Worm (Caenorhabditis elegans) whole organism, early embryonic: ENCODE data around the gene C10A4.4.
"Not testable (repeated sequence)": the region's sequence is repeated elsewhere in the genome, so short reads cannot be mapped to it uniquely, and the experiment has no call there.

Experiments used
- B0310.2 ChIP-seq: sonication (generic microtip); optimal IDR thresholded peaks from 2 replicates; lab custom pipeline; 2016; ENCODE audit warnings: mild to moderate bottlenecking, missing genetic modification characterization, missing compliant biosample characterization
- F13C5.2 ChIP-seq: sonication (generic microtip); optimal IDR thresholded peaks from 2 replicates; lab custom pipeline; 2017; ENCODE audit warnings: mild to moderate bottlenecking, missing genetic modification characterization, inconsistent platforms, missing compliant biosample characterization
- aly-1 ChIP-seq: sonication (generic microtip); optimal IDR thresholded peaks from 2 replicates; lab custom pipeline; 2016; ENCODE audit warnings: missing genetic modification characterization, missing compliant biosample characterization
- ama-1 ChIP-seq: fragments of 150-350 bp; optimal IDR thresholded peaks from 2 replicates; lab custom pipeline; 2014
- ceh-13 ChIP-seq: fragments of 200-800 bp; sonication (Bioruptor generic); optimal IDR thresholded peaks from 2 replicates; lab custom pipeline; 2018; ENCODE audit warnings: mild to moderate bottlenecking, missing genetic modification characterization, missing compliant biosample characterization
- ceh-36 ChIP-seq: sonication (generic microtip); optimal IDR thresholded peaks from 2 replicates; lab custom pipeline; 2016; ENCODE audit warnings: missing genetic modification characterization, inconsistent platforms, missing compliant biosample characterization
- ets-7 ChIP-seq: sonication (generic microtip); optimal IDR thresholded peaks from 2 replicates; lab custom pipeline; 2016; ENCODE audit warnings: missing genotype, missing genetic modification characterization, missing compliant biosample characterization
- flt-1 ChIP-seq: fragments of 200-800 bp; sonication (Bioruptor generic); IDR thresholded peaks from 2 replicates; pipeline ENCODE4 v1.3.6; 2022; ENCODE audit warnings: missing genetic modification characterization, missing compliant biosample characterization
- hmbx-1 ChIP-seq: sonication (generic microtip); optimal IDR thresholded peaks from 2 replicates; lab custom pipeline; 2016; ENCODE audit warnings: mild to moderate bottlenecking, missing genetic modification characterization, missing compliant biosample characterization
- hmg-4 ChIP-seq: fragments of 200-800 bp; sonication (Bioruptor generic); optimal IDR thresholded peaks from 2 replicates; lab custom pipeline; 2018; ENCODE audit warnings: mild to moderate bottlenecking, missing genetic modification characterization, missing compliant biosample characterization
- hnd-1 ChIP-seq: sonication (generic microtip); optimal IDR thresholded peaks from 2 replicates; lab custom pipeline; 2016; ENCODE audit warnings: missing genetic modification characterization, missing compliant biosample characterization
- pes-1 ChIP-seq: fragments of 200-800 bp; sonication (Bioruptor generic); IDR thresholded peaks from 2 replicates; pipeline ENCODE4 v1.3.6; 2022; ENCODE audit warnings: missing genetic modification reagents, missing genetic modification characterization, missing compliant biosample characterization
- scrt-1 ChIP-seq: fragments of 200-800 bp; sonication (Bioruptor generic); IDR thresholded peaks from 2 replicates; pipeline ENCODE4 v1.3.6; 2022; ENCODE audit warnings: missing genetic modification characterization, missing compliant biosample characterization
- sea-1 ChIP-seq: fragments of 200-800 bp; sonication (Bioruptor generic); conservative IDR thresholded peaks from 2 replicates; pipeline ENCODE4 v1.3.6; 2022; ENCODE audit warnings: missing genetic modification characterization, missing compliant biosample characterization
- tbx-11 ChIP-seq: fragments of 200-800 bp; sonication (Bioruptor generic); IDR thresholded peaks from 2 replicates; pipeline ENCODE4 v1.3.6; 2022; ENCODE audit warnings: missing genetic modification characterization, missing compliant biosample characterization
- tbx-37 ChIP-seq: fragments of 200-800 bp; sonication (Bioruptor generic); conservative IDR thresholded peaks from 2 replicates; pipeline ENCODE4 v1.3.6; 2022; ENCODE audit warnings: missing genetic modification reagents, missing genetic modification characterization, missing compliant biosample characterization
- tra-4 ChIP-seq: sonication (generic microtip); optimal IDR thresholded peaks from 2 replicates; lab custom pipeline; 2017; ENCODE audit warnings: missing genetic modification characterization, missing compliant biosample characterization

C10A4.4 gene

ce11 chrX:7400788-7401187 is at the start of gene C10A4.4:
Gene C10A4.4 (plus strand): TSS chrX:7401088.
- TF ChIP-seq hnd-1 (tag; lab: Kevin White, UChicago) (no peak), pes-1 (no peak), hmbx-1 (tag; lab: Kevin White, UChicago) (no peak), aly-1 (tag; lab: Kevin White, UChicago) (no peak), ceh-36 (no peak), ceh-13 (GFP tag; lab: Kevin White, UChicago) (no peak), tbx-37 (no peak), tra-4 (no peak), sea-1 (GFP tag; lab: Robert Waterston, UW) (no peak), tbx-11 (GFP tag; lab: Robert Waterston, UW) (no peak), scrt-1 (no peak), flt-1 (GFP tag; lab: Robert Waterston, UW) (no peak), hmg-4 (GFP tag; lab: Kevin White, UChicago) (no peak), ama-1 (lab: Kevin White, UChicago) (no peak)

ce11 chrX:7365267-7365666 is 35.6 kb upstream of the C10A4.4 start, which contains the start of gene C56G3.2:
Gene C56G3.2 (plus strand): TSS chrX:7365567.
- not testable (repeated sequence) for TF ChIP-seq aly-1 (tag; lab: Kevin White, UChicago); hmbx-1 (tag; lab: Kevin White, UChicago); flt-1 (GFP tag; lab: Robert Waterston, UW)

ce11 chrX:7369770-7370169 is 31.1 kb upstream of the C10A4.4 start:
- no peak for TF ChIP-seq hmg-4 (GFP tag; lab: Kevin White, UChicago)
- TF ChIP-seq aly-1 (tag; lab: Kevin White, UChicago): no peak
- TF ChIP-seq ets-7 (tag; lab: Kevin White, UChicago): no peak
- no peak for TF ChIP-seq tbx-37
- TF ChIP-seq B0310.2 (tag; lab: Kevin White, UChicago): no peak
- no peak for TF ChIP-seq scrt-1
- TF ChIP-seq ceh-36: no peak

- TF ChIP-seq hmbx-1 (tag; lab: Kevin White, UChicago) (no peak), flt-1 (GFP tag; lab: Robert Waterston, UW) (no peak), tbx-11 (GFP tag; lab: Robert Waterston, UW) (no peak), hmg-4 (GFP tag; lab: Kevin White, UChicago) (no peak), F13C5.2 (tag; lab: Kevin White, UChicago) (no peak), tra-4 (no peak), scrt-1 (no peak), pes-1 (no peak)
These were observed 28.9 kb upstream of the C10A4.4 start for ce11 chrX:7371945-7372344.

- TF ChIP-seq tbx-11 (GFP tag; lab: Robert Waterston, UW) (no peak), sea-1 (GFP tag; lab: Robert Waterston, UW) (no peak), ama-1 (lab: Kevin White, UChicago) (no peak), tra-4 (no peak), hnd-1 (tag; lab: Kevin White, UChicago) (no peak), B0310.2 (tag; lab: Kevin White, UChicago) (no peak)
These were observed 23.9 kb upstream of the C10A4.4 start, which contains the start of gene npr-8 for ce11 chrX:7376941-7377340. Gene npr-8 (plus strand): TSS chrX:7377302.

- TF ChIP-seq ceh-36: no peak
- TF ChIP-seq tbx-37: no peak
- TF ChIP-seq hmg-4 (GFP tag; lab: Kevin White, UChicago): no peak
- TF ChIP-seq ama-1 (lab: Kevin White, UChicago): no peak
These were observed 22.3 kb upstream of the C10A4.4 start for ce11 chrX:7378608-7379007.

ce11 chrX:7390270-7390669 is 10.6 kb upstream of the C10A4.4 start, which contains the start of gene C10A4.6:
Gene C10A4.6 (plus strand): TSS chrX:7390570.
- no peak for TF ChIP-seq B0310.2 (tag; lab: Kevin White, UChicago)
- TF ChIP-seq aly-1 (tag; lab: Kevin White, UChicago): no peak
- no peak for TF ChIP-seq F13C5.2 (tag; lab: Kevin White, UChicago)
- no peak for TF ChIP-seq tbx-11 (GFP tag; lab: Robert Waterston, UW)
- TF ChIP-seq tra-4: no peak
- no peak for TF ChIP-seq hnd-1 (tag; lab: Kevin White, UChicago)
- no peak for TF ChIP-seq scrt-1
- no peak for TF ChIP-seq sea-1 (GFP tag; lab: Robert Waterston, UW)
- no peak for TF ChIP-seq flt-1 (GFP tag; lab: Robert Waterston, UW)
- no peak for TF ChIP-seq ceh-13 (GFP tag; lab: Kevin White, UChicago)
- no peak for TF ChIP-seq pes-1
- TF ChIP-seq hmg-4 (GFP tag; lab: Kevin White, UChicago): no peak
- TF ChIP-seq ceh-36: no peak
- no peak for TF ChIP-seq ama-1 (lab: Kevin White, UChicago)

ce11 chrX:7393167-7393566 is 7.7 kb upstream of the C10A4.4 start, which contains the start of gene gad-2:
Gene gad-2 (plus strand): TSS chrX:7393467.
- TF ChIP-seq ceh-13 (GFP tag; lab: Kevin White, UChicago): no peak
- TF ChIP-seq sea-1 (GFP tag; lab: Robert Waterston, UW): no peak
- TF ChIP-seq tbx-11 (GFP tag; lab: Robert Waterston, UW): no peak
- no peak for TF ChIP-seq ceh-36
- no peak for TF ChIP-seq tra-4
- TF ChIP-seq F13C5.2 (tag; lab: Kevin White, UChicago): no peak
- no peak for TF ChIP-seq aly-1 (tag; lab: Kevin White, UChicago)

- no peak for TF ChIP-seq ets-7 (tag; lab: Kevin White, UChicago)
- TF ChIP-seq tra-4: no peak
- TF ChIP-seq hmbx-1 (tag; lab: Kevin White, UChicago): no peak
- no peak for TF ChIP-seq ceh-13 (GFP tag; lab: Kevin White, UChicago)
- no peak for TF ChIP-seq pes-1
- TF ChIP-seq sea-1 (GFP tag; lab: Robert Waterston, UW): no peak
These were observed 3.0 kb upstream of the C10A4.4 start, which contains the start of gene C10A4.13 for ce11 chrX:7397935-7398334. Gene C10A4.13 (minus strand): TSS chrX:7398035.
